Fruit fly (Drosophila melanogaster): ENCODE data around the gene CG46440.

DNA sequence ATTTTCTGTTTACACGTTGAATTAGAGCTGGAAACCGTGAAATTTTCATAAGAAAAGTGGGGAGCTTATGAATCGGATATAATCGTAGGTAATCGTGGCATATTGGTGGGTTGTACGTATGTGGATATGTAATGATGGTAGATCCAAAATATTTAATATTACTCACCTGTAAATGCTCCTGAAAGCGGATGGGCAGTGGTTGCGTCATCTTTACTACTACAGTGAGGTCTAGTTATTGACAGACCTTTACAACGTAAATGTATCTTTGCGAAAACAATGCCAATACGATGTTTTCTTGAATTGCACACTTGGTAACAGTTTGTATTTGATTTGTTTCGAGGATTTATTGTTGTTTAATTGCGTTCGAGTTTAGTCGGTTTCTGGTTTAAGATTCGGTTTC lies 23.7 kb downstream of the CG46440 start:
- TF ChIP-seq psq (GFP tag; optimal IDR thresholded peaks at IDR 0.05): no peak
- TF ChIP-seq N (GFP tag; optimal IDR thresholded peaks at IDR 0.05): no peak
- no peak for TF ChIP-seq Hr78 (GFP tag; optimal IDR thresholded peaks at IDR 0.05)
- no peak for TF ChIP-seq lola (GFP tag; optimal IDR thresholded peaks at IDR 0.05)
- no peak for TF ChIP-seq Abd-B (GFP tag; optimal IDR thresholded peaks at IDR 0.05)
- TF ChIP-seq Vsx2 (GFP tag; optimal IDR thresholded peaks at IDR 0.05; ENCODE audit: partially characterized antibody): no peak
- no peak for TF ChIP-seq dsf (GFP tag; optimal IDR thresholded peaks at IDR 0.05; ENCODE audit: borderline replicate concordance)
- TF ChIP-seq Myc (optimal IDR thresholded peaks at IDR 0.05): no peak

Measured in whole organism, wandering third instar larva.